Worm (Caenorhabditis elegans) whole organism, L2 larva: ENCODE data around the gene kdin-1.

Source experiments
- ama-1 ChIP-seq: fragments of 150-350 bp; optimal IDR thresholded peaks from 2 replicates; lab custom pipeline; 2018; ENCODE audit warnings: inconsistent platforms
- blmp-1 ChIP-seq: sonication (generic microtip); optimal IDR thresholded peaks from 2 replicates; lab custom pipeline; 2017; ENCODE audit warnings: missing genetic modification characterization, mild to moderate bottlenecking, missing compliant biosample characterization, antibody characterized with exemption, moderate library complexity; ENCODE audit not compliant: insufficient read depth
- egl-27 ChIP-seq: sonication (generic microtip); optimal IDR thresholded peaks from 3 replicates; lab custom pipeline; 2017; ENCODE audit warnings: missing biosample characterization, missing genetic modification reagents, missing genetic modification characterization
- sem-4 ChIP-seq: fragments of 150-350 bp; optimal IDR thresholded peaks from 2 replicates; lab custom pipeline; 2014; ENCODE audit warnings: missing biosample characterization, missing genetic modification reagents, missing genetic modification characterization
- skn-1 ChIP-seq: sonication (generic microtip); optimal IDR thresholded peaks from 2 replicates; lab custom pipeline; 2017; ENCODE audit warnings: missing biosample characterization, missing genetic modification characterization
- snpc-4 ChIP-seq: fragments of 150-350 bp; optimal IDR thresholded peaks from 2 replicates; lab custom pipeline; 2014; ENCODE audit warnings: missing biosample characterization, missing genetic modification characterization

ce11 chrIV:11030117-11030516, 8.3 kb upstream of the kdin-1 start:
- no peak for TF ChIP-seq snpc-4
- TF ChIP-seq skn-1, result no peak
- no peak for TF ChIP-seq blmp-1
- TF ChIP-seq ama-1 (lab: Kevin White, UChicago), result no peak
- TF ChIP-seq sem-4 (tag; lab: Kevin White, UChicago), result no peak
- no peak for TF ChIP-seq egl-27 (tag; lab: Kevin White, UChicago)
